Fruit fly (Drosophila melanogaster) whole organism: ENCODE results near the gene Dhc64C.

ENCODE experiments used
- CG8478 ChIP-seq: fragments of >200 bp; optimal IDR thresholded peaks from 2 replicates; lab custom pipeline; 2018; ENCODE audit warnings: inconsistent platforms
- Dll ChIP-seq: fragments of >200 bp; optimal IDR thresholded peaks from 2 replicates; lab custom pipeline; 2017
- pan ChIP-seq: fragments of >200 bp; optimal IDR thresholded peaks from 2 replicates; lab custom pipeline; 2017
- psq ChIP-seq: fragments of >200 bp; optimal IDR thresholded peaks from 2 replicates; lab custom pipeline; 2017
- usp ChIP-seq: fragments of >200 bp; optimal IDR thresholded peaks from 2 replicates; lab custom pipeline; 2017; ENCODE audit warnings: missing biosample characterization, missing genetic modification characterization, mixed read lengths

DNA sequence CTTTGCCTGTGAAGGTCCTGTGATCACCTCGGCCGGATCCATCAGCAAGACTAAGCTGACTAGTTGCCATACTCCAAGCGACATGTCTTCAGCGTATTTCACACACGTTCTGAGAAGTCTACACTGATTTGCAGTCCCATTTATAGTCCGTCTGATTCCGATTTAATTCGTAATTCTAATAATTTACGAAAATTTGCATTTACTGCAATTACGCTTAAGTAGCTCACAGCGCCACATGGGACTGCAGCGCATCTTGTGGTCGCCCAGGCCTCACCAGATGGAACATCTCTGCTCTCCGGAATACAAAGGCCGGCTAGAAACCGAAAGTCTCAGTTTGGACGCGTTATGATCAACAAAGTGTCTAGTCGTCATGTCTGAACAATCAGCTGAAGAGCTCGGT, 20.3 kb downstream of the Dhc64C start, which contains the start of gene CG7509:
- TF ChIP-seq CG8478 (no peak), usp (GFP tag; lab: Kevin White, UChicago) (no peak), psq (lab: Kevin White, UChicago) (no peak), pan (lab: Kevin White, UChicago) (no peak), Dll (no peak)
